Worm (Caenorhabditis elegans) whole organism, L4 larva: ENCODE data around the gene dmsr-1.

ENCODE experiments used
- R02D3.7 ChIP-seq: fragments of 150-350 bp; sonication (generic microtip); optimal IDR thresholded peaks from 3 replicates; lab custom pipeline; 2014; ENCODE audit warnings: missing biosample characterization, missing genetic modification characterization
- T26A8.4 ChIP-seq: fragments of 200-800 bp; sonication (Bioruptor generic); IDR thresholded peaks from 2 replicates; pipeline ENCODE4 v1.3.6; 2022; ENCODE audit warnings: missing genetic modification characterization, missing compliant biosample characterization
- aha-1 ChIP-seq: fragments of 150-350 bp; peaks from one replicate; lab custom pipeline; 2014; ENCODE audit warnings: missing biosample characterization, missing genetic modification characterization
- attf-4 ChIP-seq: sonication (generic microtip); optimal IDR thresholded peaks from 3 replicates; lab custom pipeline; 2017; ENCODE audit warnings: missing biosample characterization, missing genetic modification characterization
- ceh-44 ChIP-seq: fragments of 200-800 bp; sonication (Bioruptor generic); IDR thresholded peaks from 2 replicates; pipeline ENCODE4 v1.3.6; 2022; ENCODE audit warnings: missing genetic modification reagents, missing genetic modification characterization, missing compliant biosample characterization
- ces-1 ChIP-seq: fragments of 150-350 bp; sonication (generic microtip); optimal IDR thresholded peaks from 4 replicates; lab custom pipeline; 2014; ENCODE audit warnings: missing biosample characterization, missing genetic modification reagents, missing genetic modification characterization
- cey-2 ChIP-seq: sonication (generic microtip); optimal IDR thresholded peaks from 3 replicates; lab custom pipeline; 2017; ENCODE audit warnings: missing genetic modification characterization, mild to moderate bottlenecking, missing compliant biosample characterization, antibody characterized with exemption, borderline replicate concordance; ENCODE audit not compliant: insufficient read depth
- daf-16 ChIP-seq, 3 experiments: sonication (generic microtip); optimal IDR thresholded peaks; 2 replicates each; lab custom pipeline; 2016 to 2017; ENCODE audit warnings: missing genetic modification characterization in 3 of 3, missing genetic modification reagents in 3 of 3, mild to moderate bottlenecking in 2 of 3, missing compliant biosample characterization in 2 of 3, missing biosample characterization in 1 of 3, moderate library complexity in 1 of 3
- daf-8 ChIP-seq: fragments of 200-800 bp; sonication (Bioruptor generic); IDR thresholded peaks from 2 replicates; pipeline ENCODE4 v1.3.6; 2022; ENCODE audit warnings: missing genetic modification characterization, missing compliant biosample characterization
- dmd-6 ChIP-seq: fragments of 200-800 bp; sonication (Bioruptor generic); IDR thresholded peaks from 2 replicates; pipeline ENCODE4 v1.3.6; 2022; ENCODE audit warnings: missing genetic modification reagents, missing genetic modification characterization, missing compliant biosample characterization
- duxl-1 ChIP-seq: sonication (generic microtip); optimal IDR thresholded peaks from 2 replicates; lab custom pipeline; 2016; ENCODE audit warnings: mild to moderate bottlenecking, missing genetic modification characterization, moderate library complexity, missing compliant biosample characterization; ENCODE audit not compliant: poor library complexity
- dve-1 ChIP-seq: sonication (generic microtip); optimal IDR thresholded peaks from 2 replicates; lab custom pipeline; 2017; ENCODE audit warnings: antibody characterized with exemption, mild to moderate bottlenecking, missing genetic modification characterization, missing compliant biosample characterization; ENCODE audit not compliant: insufficient read depth
- egl-43 ChIP-seq: fragments of 200-800 bp; sonication (Bioruptor generic); IDR thresholded peaks from 2 replicates; pipeline ENCODE4 v1.3.6; 2022; ENCODE audit warnings: missing genetic modification reagents, missing genetic modification characterization, missing compliant biosample characterization
- fos-1 ChIP-seq: fragments of 150-350 bp; optimal IDR thresholded peaks from 2 replicates; lab custom pipeline; 2014; ENCODE audit warnings: missing biosample characterization, missing genetic modification characterization
- gei-8 ChIP-seq: fragments of 200-800 bp; sonication (Bioruptor generic); optimal IDR thresholded peaks from 2 replicates; lab custom pipeline; 2018; ENCODE audit warnings: mild to moderate bottlenecking, missing genetic modification characterization, missing compliant biosample characterization
- hif-1 ChIP-seq, 2 experiments: sonication (generic microtip); optimal IDR thresholded peaks; 2 replicates each; lab custom pipeline; 2016 to 2017; ENCODE audit warnings: missing compliant biosample characterization in 2 of 2, missing genetic modification characterization in 2 of 2, missing genetic modification reagents in 2 of 2, missing genotype in 2 of 2, mild to moderate bottlenecking in 1 of 2
- hlh-11 ChIP-seq: fragments of 200-800 bp; sonication (Bioruptor generic); optimal IDR thresholded peaks from 2 replicates; lab custom pipeline; 2018; ENCODE audit warnings: mild to moderate bottlenecking, missing genetic modification characterization, missing compliant biosample characterization
- jun-1 ChIP-seq: fragments of 150-350 bp; optimal IDR thresholded peaks from 2 replicates; lab custom pipeline; 2014; ENCODE audit warnings: missing biosample characterization, missing genetic modification reagents, missing genetic modification characterization
- lir-3 ChIP-seq: sonication (generic microtip); optimal IDR thresholded peaks from 2 replicates; lab custom pipeline; 2016; ENCODE audit warnings: mild to moderate bottlenecking, missing genetic modification characterization, missing compliant biosample characterization
- lsy-2 ChIP-seq, 2 experiments: fragments of 150-350 bp in 1 of 2; sonication (generic microtip) in 1 of 2; optimal IDR thresholded peaks; 2 replicates each; lab custom pipeline; 2014 to 2017; ENCODE audit warnings: missing biosample characterization in 2 of 2, missing genetic modification characterization in 2 of 2
- madf-5 ChIP-seq, 2 experiments: fragments of 200-800 bp; sonication (Bioruptor generic); IDR thresholded peaks; 2 replicates each; pipeline ENCODE4 v1.3.6; 2022; ENCODE audit warnings: missing compliant biosample characterization in 2 of 2, missing genetic modification characterization in 2 of 2
- mxl-3 ChIP-seq: fragments of 200-800 bp; sonication (Bioruptor generic); optimal IDR thresholded peaks from 2 replicates; lab custom pipeline; 2018; ENCODE audit warnings: mild to moderate bottlenecking, missing genetic modification characterization, missing compliant biosample characterization
- nhr-11 ChIP-seq: fragments of 150-350 bp; optimal IDR thresholded peaks from 2 replicates; lab custom pipeline; 2014; ENCODE audit warnings: missing biosample characterization, missing genetic modification characterization
- nhr-28 ChIP-seq: fragments of 150-350 bp; optimal IDR thresholded peaks from 2 replicates; lab custom pipeline; 2014; ENCODE audit warnings: missing biosample characterization, missing genetic modification characterization
- nhr-41 ChIP-seq: fragments of 200-800 bp; sonication (Bioruptor generic); IDR thresholded peaks from 2 replicates; pipeline ENCODE4 v1.3.6; 2022; ENCODE audit warnings: missing genetic modification reagents, missing genetic modification characterization, missing compliant biosample characterization
- nhr-6 ChIP-seq: fragments of 150-350 bp; optimal IDR thresholded peaks from 2 replicates; lab custom pipeline; 2014; ENCODE audit warnings: missing biosample characterization, missing genetic modification characterization
- nhr-76 ChIP-seq: fragments of 150-350 bp; optimal IDR thresholded peaks from 2 replicates; lab custom pipeline; 2014; ENCODE audit warnings: missing biosample characterization, missing genetic modification characterization
- pha-4 ChIP-seq, 2 experiments: fragments of 150-350 bp in 1 of 2; fragments of 200-800 bp in 1 of 2; sonication (Bioruptor generic) in 1 of 2; IDR thresholded peaks in 1 of 2; optimal IDR thresholded peaks in 1 of 2; 2 replicates each; pipeline versions ENCODE4 v1.3.6 to Lab custom; 2014 to 2022; ENCODE audit warnings: missing genetic modification characterization in 2 of 2, missing genetic modification reagents in 2 of 2, missing biosample characterization in 1 of 2, missing compliant biosample characterization in 1 of 2
- php-3 ChIP-seq: fragments of 200-800 bp; sonication (Bioruptor generic); IDR thresholded peaks from 2 replicates; pipeline ENCODE4 v1.3.6; 2022; ENCODE audit warnings: missing genetic modification reagents, missing genetic modification characterization, missing compliant biosample characterization
- pqm-1 ChIP-seq: sonication (generic microtip); optimal IDR thresholded peaks from 2 replicates; lab custom pipeline; 2017; ENCODE audit warnings: missing biosample characterization, missing genetic modification characterization
- saeg-2 ChIP-seq: fragments of 200-800 bp; sonication (Bioruptor generic); IDR thresholded peaks from 2 replicates; pipeline ENCODE4 v1.3.6; 2022; ENCODE audit warnings: missing genetic modification reagents, missing genetic modification characterization, missing compliant biosample characterization
- set-16 ChIP-seq: fragments of 200-800 bp; sonication (Bioruptor generic); IDR thresholded peaks from 2 replicates; pipeline ENCODE4 v1.3.6; 2022; ENCODE audit warnings: missing genetic modification reagents, missing genetic modification characterization, missing compliant biosample characterization
- unc-130 ChIP-seq: sonication (generic microtip); optimal IDR thresholded peaks from 2 replicates; lab custom pipeline; 2016; ENCODE audit warnings: missing genetic modification reagents, missing genetic modification characterization, missing compliant biosample characterization
- unc-62 ChIP-seq, 3 experiments: fragments of 150-350 bp in 1 of 3; sonication (generic microtip); optimal IDR thresholded peaks in 2 of 3; peaks in 1 of 3; 1 replicate in 1 of 3; 2 replicates in 2 of 3; lab custom pipeline; 2014 to 2017; ENCODE audit warnings: missing biosample characterization in 3 of 3, missing genetic modification characterization in 3 of 3, missing genetic modification reagents in 3 of 3, missing genotype in 1 of 3

dmsr-1 gene

DNA sequence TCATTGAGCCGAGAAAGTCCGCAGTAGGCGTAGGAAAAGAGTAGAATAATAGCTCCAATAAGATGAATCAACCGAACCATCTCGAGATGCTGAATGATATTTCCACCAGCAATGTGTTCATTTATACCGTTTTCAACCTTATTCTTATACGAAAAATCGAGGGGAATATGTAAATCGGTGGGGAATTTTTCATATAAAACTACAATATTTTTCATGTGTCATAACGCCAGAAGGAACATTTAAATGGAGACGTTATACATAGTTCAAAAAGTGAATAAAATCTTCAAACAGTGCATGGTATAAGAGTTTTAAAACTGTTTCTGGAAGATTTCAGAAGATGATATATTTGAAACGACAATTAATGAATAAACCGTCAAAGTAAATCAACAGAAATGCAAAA lies 36.0 kb upstream of the dmsr-1 start, which contains the start of gene nas-19:
Gene nas-19 (minus strand): TSS at position 101 of the 400 bp plus-strand sequence.
- TF ChIP-seq ces-1 (GFP tag; lab: Kevin White, UChicago) (no peak), aha-1 (peak; percentile 66)

DNA sequence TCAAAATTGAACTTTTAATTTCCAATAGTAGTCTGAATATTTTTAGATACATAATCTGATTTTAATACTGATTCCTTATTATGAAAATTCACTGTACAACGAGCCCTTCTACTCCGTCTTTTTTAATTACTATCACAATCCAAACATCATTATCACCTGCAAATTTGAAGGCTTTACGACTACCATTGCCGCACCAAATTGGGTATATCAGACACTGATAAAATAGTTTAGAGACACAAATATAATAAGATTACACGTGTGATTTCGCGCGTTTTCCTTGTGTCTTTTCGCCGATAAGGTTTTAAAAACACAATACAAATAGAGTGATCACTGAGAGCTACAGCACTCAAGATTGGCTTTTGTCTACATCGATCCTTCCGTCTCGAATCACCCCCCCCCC lies 35.5 kb upstream of the dmsr-1 start:
- TF ChIP-seq pqm-1 (tag; lab: Kevin White, UChicago) (peak; percentile 34), hlh-11 (no peak), mxl-3 (GFP tag; lab: Kevin White, UChicago) (peak; percentile 21), daf-16 (GFP tag; optimal IDR thresholded peaks at IDR 0.05; lab: Kevin White, UChicago) (no peak), daf-16 (tag; optimal IDR thresholded peaks at IDR 0.05; lab: Kevin White, UChicago) (peak; percentile 50), unc-130 (GFP tag; lab: Kevin White, UChicago) (no peak), egl-43 (GFP tag; lab: Robert Waterston, UW) (no peak)

DNA sequence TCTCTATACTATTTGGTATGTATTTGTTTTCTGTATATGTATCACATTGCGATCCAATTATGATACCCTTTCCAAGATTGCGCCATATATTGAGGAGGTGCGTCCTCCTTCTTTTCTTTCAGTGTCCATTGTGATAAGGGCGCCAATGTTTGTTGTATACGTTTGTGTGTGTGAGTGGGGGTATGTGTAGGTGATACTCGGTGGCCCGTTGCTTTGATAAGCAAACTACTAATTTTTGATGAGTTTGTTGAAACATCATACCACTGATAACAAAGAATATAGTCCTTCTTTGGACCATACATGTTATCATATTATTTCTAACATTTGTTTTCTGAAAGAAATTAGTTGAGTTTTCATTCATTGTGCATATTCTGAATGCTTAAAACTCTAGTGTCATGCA lies 34.9 kb upstream of the dmsr-1 start:
- TF ChIP-seq pqm-1 (tag; lab: Kevin White, UChicago) (peak; percentile 64), dve-1 (tag; lab: Kevin White, UChicago) (peak; percentile 53), madf-5 (GFP tag; IDR thresholded peaks at IDR 0.05; lab: Robert Waterston, UW) (no peak), hif-1 (tag; optimal IDR thresholded peaks at IDR 0.05; lab: Kevin White, UChicago) (no peak), nhr-28 (tag; lab: Kevin White, UChicago) (peak; percentile 32), daf-16 (GFP tag; optimal IDR thresholded peaks at IDR 0.05; lab: Kevin White, UChicago) (no peak), daf-16 (tag; optimal IDR thresholded peaks at IDR 0.05; lab: Kevin White, UChicago) (peak; percentile 76), aha-1 (peak; percentile 44), hlh-11 (peak; percentile 55), php-3 (GFP tag; lab: Robert Waterston, UW) (0 out of 2 replicates have a peak, but pooled peaks have one; percentile 38)
- TF ChIP-seq, all 104 proteins: peak for 7

DNA sequence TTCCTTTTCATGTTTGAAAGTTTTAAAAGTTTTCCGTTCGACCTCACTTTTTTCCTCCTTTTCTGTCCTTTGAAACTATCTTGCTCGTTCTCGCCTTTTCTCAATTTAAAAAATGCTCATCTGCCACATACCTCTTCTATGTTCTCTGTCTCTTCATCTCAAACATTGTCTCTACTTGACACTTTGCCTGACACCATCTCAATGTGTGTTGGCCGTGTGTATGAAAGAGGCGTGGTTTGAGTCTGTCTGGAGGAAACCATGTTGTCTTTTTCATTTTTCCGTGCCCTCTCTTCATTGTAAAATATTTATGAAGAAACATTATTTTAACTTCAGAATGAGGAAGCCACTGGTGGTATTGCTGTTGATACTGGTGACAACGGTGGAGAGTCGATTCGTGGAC lies 31.3 kb upstream of the dmsr-1 start, which contains the start of gene K03B8.6:
Gene K03B8.6 (plus strand): TSS at position 334 of the 400 bp plus-strand sequence.
- peak in 1 of 2 experiments; percentile 64 for TF ChIP-seq unc-62 (GFP tag; optimal IDR thresholded peaks at IDR 0.05 in 1 of 2; lab: Kevin White, UChicago)
- no peak for TF ChIP-seq unc-62 (tag; optimal IDR thresholded peaks at IDR 0.05; lab: Kevin White, UChicago)
- no peak for TF ChIP-seq fos-1 (tag; lab: Kevin White, UChicago)
- peak; percentile 70 for TF ChIP-seq aha-1
- TF ChIP-seq T26A8.4 (GFP tag; lab: Robert Waterston, UW), result no peak

DNA sequence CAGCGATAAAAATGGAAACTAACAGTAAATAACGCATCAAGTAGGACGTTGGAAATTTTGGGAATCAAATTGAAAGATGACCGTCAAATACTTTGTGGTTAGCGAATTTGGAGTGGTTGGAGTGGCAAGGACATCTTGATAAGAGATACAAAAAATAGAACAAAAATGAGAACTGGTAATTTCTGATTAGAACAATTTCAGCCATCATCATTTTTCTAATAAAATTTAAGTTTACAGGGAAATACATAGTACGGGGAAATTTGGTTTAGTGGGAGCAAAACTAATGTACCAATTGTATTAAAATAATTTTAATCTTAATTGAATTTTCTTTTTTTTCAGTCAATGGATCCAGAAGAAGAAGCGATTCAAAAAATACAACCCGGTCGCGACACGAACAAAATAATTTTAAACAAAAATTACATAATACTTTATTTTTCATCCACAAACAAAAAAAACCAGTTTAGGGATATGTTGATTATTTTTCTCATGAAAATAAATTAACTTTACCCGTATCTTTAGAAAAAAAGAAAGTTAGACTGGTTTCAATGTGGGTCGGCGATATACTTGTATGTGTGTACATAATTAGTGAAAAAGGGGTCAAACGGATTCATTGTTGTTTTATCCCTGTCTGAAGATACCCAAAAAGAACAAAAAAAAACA lies 27.5 kb upstream of the dmsr-1 start, which contains the start of the genes K03B8.8 and grl-3:
Gene K03B8.8 (minus strand): TSS at position 101 of the 660 bp plus-strand sequence.
Gene grl-3 (plus strand): TSS at position 610 of the 660 bp plus-strand sequence.
- peak; percentile 20 for TF ChIP-seq nhr-28 (tag; lab: Kevin White, UChicago)
- no peak for TF ChIP-seq dmd-6 (GFP tag; lab: Robert Waterston, UW)

DNA sequence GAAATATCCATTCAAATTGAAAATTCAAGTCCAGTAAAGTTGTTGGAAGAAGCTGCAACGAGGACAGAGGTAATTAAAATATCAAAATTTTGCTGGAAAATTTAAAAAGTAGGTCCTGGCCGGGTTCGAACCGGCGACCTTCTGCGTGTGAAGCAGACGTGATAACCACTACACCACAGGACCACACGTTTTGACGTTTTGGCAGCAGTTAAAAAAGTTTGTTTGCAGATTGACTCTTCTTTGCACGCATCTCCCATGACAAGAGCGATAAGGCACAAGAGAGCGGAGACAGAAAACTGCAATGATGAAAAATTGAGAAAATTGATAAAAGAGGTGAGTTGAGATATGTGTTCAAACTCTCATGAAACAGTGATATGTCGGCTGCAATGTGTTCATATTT lies 26.4 kb upstream of the dmsr-1 start:
- peak; percentile 27 for TF ChIP-seq gei-8 (GFP tag; lab: Kevin White, UChicago)
- TF ChIP-seq nhr-11, result no peak
- TF ChIP-seq set-16, result no peak
- TF ChIP-seq php-3 (GFP tag; lab: Robert Waterston, UW), result peak; percentile 53; the same call in 1 of the 2 replicates
- TF ChIP-seq lir-3, result no peak
- no peak for TF ChIP-seq unc-62 (GFP tag; optimal IDR thresholded peaks at IDR 0.05 in 1 of 2; lab: Kevin White, UChicago)
- no peak for TF ChIP-seq unc-62 (tag; optimal IDR thresholded peaks at IDR 0.05; lab: Kevin White, UChicago)
- no peak for TF ChIP-seq lsy-2 (tag; optimal IDR thresholded peaks at IDR 0.05; lab: Kevin White, UChicago)
- no peak for TF ChIP-seq daf-8 (GFP tag; lab: Robert Waterston, UW)
- 0 out of 2 replicates have a peak, but pooled peaks have one; percentile 18 for TF ChIP-seq ceh-44
- peak in 1 of 2 experiments; percentile 38 for TF ChIP-seq hif-1 (tag; optimal IDR thresholded peaks at IDR 0.05; lab: Kevin White, UChicago)
- no peak for TF ChIP-seq attf-4 (tag; lab: Kevin White, UChicago)
- TF ChIP-seq aha-1, result no peak
- no peak for TF ChIP-seq nhr-41
- TF ChIP-seq nhr-76, result no peak
- 0 out of 2 replicates have a peak, but pooled peaks have one; percentile 38 for TF ChIP-seq saeg-2
- TF ChIP-seq cey-2 (tag; lab: Kevin White, UChicago), result no peak
- TF ChIP-seq duxl-1, result no peak
- TF ChIP-seq jun-1 (tag; lab: Kevin White, UChicago), result no peak
- no peak for TF ChIP-seq R02D3.7
- no peak for TF ChIP-seq nhr-6 (tag; lab: Kevin White, UChicago)
- TF ChIP-seq pha-4 (GFP tag; IDR thresholded peaks at IDR 0.05; lab: Robert Waterston, UW), result no peak
- no peak for TF ChIP-seq pha-4 (tag; optimal IDR thresholded peaks at IDR 0.05; lab: Kevin White, UChicago)
- TF ChIP-seq dmd-6 (GFP tag; lab: Robert Waterston, UW), result peak; percentile 82
- no peak for TF ChIP-seq unc-130 (GFP tag; lab: Kevin White, UChicago)
- no peak for TF ChIP-seq dve-1 (tag; lab: Kevin White, UChicago)
- TF ChIP-seq hlh-11, result peak; percentile 77
